Worm (Caenorhabditis elegans): ENCODE results near the gene C05C8.1.

C05C8.1 gene

ce11 chrV:7239471-7239870 lies at the start of gene C05C8.1:
Gene C05C8.1, plus strand, starts transcription at chrV:7239771.
- TF ChIP-seq sem-2 (GFP tag; optimal IDR thresholded peaks at IDR 0.05) (no peak), ham-2 (GFP tag; optimal IDR thresholded peaks at IDR 0.05) (no peak), unc-120 (tag; optimal IDR thresholded peaks at IDR 0.05; ENCODE audit: poor library complexity, severe bottlenecking) (no peak), nhr-12 (tag; optimal IDR thresholded peaks at IDR 0.05) (no peak), pha-4 (tag; optimal IDR thresholded peaks at IDR 0.05) (no peak), ztf-11 (tag; optimal IDR thresholded peaks at IDR 0.05) (no peak), mab-5 (tag; optimal IDR thresholded peaks at IDR 0.05) (no peak), ceh-43 (GFP tag; optimal IDR thresholded peaks at IDR 0.05) (no peak)

- TF ChIP-seq tbx-8 (GFP tag; optimal IDR thresholded peaks at IDR 0.05) (no peak), unc-39 (tag; optimal IDR thresholded peaks at IDR 0.05) (no peak), elt-1 (tag; optimal IDR thresholded peaks at IDR 0.05; ENCODE audit: borderline replicate concordance, insufficient read depth) (no peak), pha-4 (tag; optimal IDR thresholded peaks at IDR 0.05) (no peak), ces-1 (GFP tag; optimal IDR thresholded peaks at IDR 0.05) (no peak), sem-2 (GFP tag; optimal IDR thresholded peaks at IDR 0.05) (no peak), lin-13 (tag; optimal IDR thresholded peaks at IDR 0.05) (no peak), M03D4.4 (tag; optimal IDR thresholded peaks at IDR 0.05) (no peak), lsy-2 (tag; optimal IDR thresholded peaks at IDR 0.05) (no peak), unc-120 (tag; optimal IDR thresholded peaks at IDR 0.05; ENCODE audit: poor library complexity, severe bottlenecking) (no peak), nhr-76 (tag; optimal IDR thresholded peaks at IDR 0.05) (no peak), ztf-11 (tag; optimal IDR thresholded peaks at IDR 0.05) (no peak), blmp-1 (tag; optimal IDR thresholded peaks at IDR 0.05) (no peak), mep-1 (tag; optimal IDR thresholded peaks at IDR 0.05) (no peak), drap-1 (GFP tag; optimal IDR thresholded peaks at IDR 0.05) (no peak), ceh-39 (tag; optimal IDR thresholded peaks at IDR 0.05) (no peak), nhr-237 (tag; optimal IDR thresholded peaks at IDR 0.05) (no peak), cnd-1 (tag; optimal IDR thresholded peaks at IDR 0.05) (no peak), ceh-83 (GFP tag; optimal IDR thresholded peaks at IDR 0.05) (no peak)
Observed at ce11 chrV:7193562-7193961, 46.0 kb upstream of the C05C8.1 start, which contains the start of gene F09G2.8. Gene F09G2.8, minus strand, starts transcription at chrV:7193662.

- TF ChIP-seq ztf-11 (tag; optimal IDR thresholded peaks at IDR 0.05), result no peak
- TF ChIP-seq lsy-2 (tag; optimal IDR thresholded peaks at IDR 0.05), result no peak
- TF ChIP-seq snpc-4 (tag; optimal IDR thresholded peaks at IDR 0.05), result no peak
- no peak for TF ChIP-seq lin-13 (tag; optimal IDR thresholded peaks at IDR 0.05)
- TF ChIP-seq elt-1 (tag; optimal IDR thresholded peaks at IDR 0.05; ENCODE audit: borderline replicate concordance, insufficient read depth), result no peak
- no peak for TF ChIP-seq ceh-83 (GFP tag; optimal IDR thresholded peaks at IDR 0.05)
- no peak for TF ChIP-seq drap-1 (GFP tag; optimal IDR thresholded peaks at IDR 0.05)
- TF ChIP-seq blmp-1 (tag; optimal IDR thresholded peaks at IDR 0.05), result no peak
- no peak for TF ChIP-seq mls-2 (tag; optimal IDR thresholded peaks at IDR 0.05)
- TF ChIP-seq lin-32 (GFP tag; optimal IDR thresholded peaks at IDR 0.05), result no peak
- TF ChIP-seq sem-2 (GFP tag; optimal IDR thresholded peaks at IDR 0.05), result no peak
- no peak for TF ChIP-seq ceh-39 (tag; optimal IDR thresholded peaks at IDR 0.05)
Observed at ce11 chrV:7194818-7195217, 44.8 kb upstream of the C05C8.1 start.

- no peak for TF ChIP-seq nhr-28 (tag; optimal IDR thresholded peaks at IDR 0.05)
- no peak for TF ChIP-seq mab-5 (tag; optimal IDR thresholded peaks at IDR 0.05)
- TF ChIP-seq blmp-1 (tag; optimal IDR thresholded peaks at IDR 0.05), result no peak
- TF ChIP-seq hlh-1 (tag; optimal IDR thresholded peaks at IDR 0.05), result no peak
- TF ChIP-seq unc-62 (GFP tag; optimal IDR thresholded peaks at IDR 0.05), result no peak
- no peak for TF ChIP-seq nhr-2 (tag; optimal IDR thresholded peaks at IDR 0.05)
- TF ChIP-seq snpc-4 (tag; optimal IDR thresholded peaks at IDR 0.05), result no peak
- TF ChIP-seq elt-3 (tag; optimal IDR thresholded peaks at IDR 0.05), result no peak
- TF ChIP-seq ztf-11 (tag; optimal IDR thresholded peaks at IDR 0.05), result no peak
- no peak for TF ChIP-seq ceh-39 (tag; optimal IDR thresholded peaks at IDR 0.05)
- no peak for TF ChIP-seq nhr-12 (tag; optimal IDR thresholded peaks at IDR 0.05)
Observed at ce11 chrV:7196037-7196436, 43.5 kb upstream of the C05C8.1 start, which contains the start of gene attf-2. Gene attf-2, minus strand, starts transcription at chrV:7196137.

ce11 chrV:7196498-7196966 lies 43.0 kb upstream of the C05C8.1 start, which contains the start of gene F09G2.2:
Gene F09G2.2, plus strand, starts transcription at chrV:7196916.
- TF ChIP-seq ces-1 (GFP tag; optimal IDR thresholded peaks at IDR 0.05), result peak; percentile 76
- TF ChIP-seq unc-62 (GFP tag; optimal IDR thresholded peaks at IDR 0.05), result no peak
- peak; percentile 95 for TF ChIP-seq mep-1 (tag; optimal IDR thresholded peaks at IDR 0.05)
- no peak for TF ChIP-seq tbx-8 (GFP tag; optimal IDR thresholded peaks at IDR 0.05)
- no peak for TF ChIP-seq ceh-43 (GFP tag; optimal IDR thresholded peaks at IDR 0.05)
- no peak for TF ChIP-seq zip-8 (tag; optimal IDR thresholded peaks at IDR 0.05)
- no peak for TF ChIP-seq bed-3 (GFP tag; optimal IDR thresholded peaks at IDR 0.05)
- no peak for TF ChIP-seq hlh-1 (tag; optimal IDR thresholded peaks at IDR 0.05)
- TF ChIP-seq flh-1 (GFP tag; optimal IDR thresholded peaks at IDR 0.05), result no peak
- TF ChIP-seq unc-120 (tag; optimal IDR thresholded peaks at IDR 0.05; ENCODE audit: poor library complexity, severe bottlenecking), result peak; percentile 79
- peak; percentile 20 for TF ChIP-seq M03D4.4 (tag; optimal IDR thresholded peaks at IDR 0.05)
- TF ChIP-seq nhr-28 (tag; optimal IDR thresholded peaks at IDR 0.05), result no peak
- TF ChIP-seq pha-4 (tag; optimal IDR thresholded peaks at IDR 0.05), result peak; percentile 96
- TF ChIP-seq lin-13 (tag; optimal IDR thresholded peaks at IDR 0.05), result peak; percentile 97
- no peak for TF ChIP-seq elt-3 (tag; optimal IDR thresholded peaks at IDR 0.05)
- peak; percentile 46 for TF ChIP-seq ceh-83 (GFP tag; optimal IDR thresholded peaks at IDR 0.05)
- no peak for TF ChIP-seq snpc-4 (tag; optimal IDR thresholded peaks at IDR 0.05)
- TF ChIP-seq nhr-237 (tag; optimal IDR thresholded peaks at IDR 0.05), result peak; percentile 87
- TF ChIP-seq sptf-1 (tag; optimal IDR thresholded peaks at IDR 0.05), result no peak
- TF ChIP-seq drap-1 (GFP tag; optimal IDR thresholded peaks at IDR 0.05), result peak; percentile 24
- TF ChIP-seq mls-2 (tag; optimal IDR thresholded peaks at IDR 0.05), result peak; percentile 21
- TF ChIP-seq blmp-1 (tag; optimal IDR thresholded peaks at IDR 0.05), result no peak
- TF ChIP-seq unc-39 (tag; optimal IDR thresholded peaks at IDR 0.05), result peak; percentile 29
- TF ChIP-seq elt-1 (tag; optimal IDR thresholded peaks at IDR 0.05; ENCODE audit: borderline replicate concordance, insufficient read depth), result peak; percentile 38
- TF ChIP-seq cnd-1 (tag; optimal IDR thresholded peaks at IDR 0.05), result peak; percentile 28
- TF ChIP-seq ham-2 (GFP tag; optimal IDR thresholded peaks at IDR 0.05), result no peak
- TF ChIP-seq lsy-2 (tag; optimal IDR thresholded peaks at IDR 0.05), result peak; percentile 73
- TF ChIP-seq mab-5 (tag; optimal IDR thresholded peaks at IDR 0.05), result no peak
- peak; percentile 30 for TF ChIP-seq nhr-2 (tag; optimal IDR thresholded peaks at IDR 0.05)
- peak; percentile 93 for TF ChIP-seq ceh-39 (tag; optimal IDR thresholded peaks at IDR 0.05)
- TF ChIP-seq ztf-11 (tag; optimal IDR thresholded peaks at IDR 0.05), result peak; percentile 63
- no peak for TF ChIP-seq nhr-76 (tag; optimal IDR thresholded peaks at IDR 0.05)
- TF ChIP-seq lin-32 (GFP tag; optimal IDR thresholded peaks at IDR 0.05), result no peak

Measured in whole organism, mixed stage, embryonic.